Worm (Caenorhabditis elegans): ENCODE measurements around the gene T28F3.5.

Gene T28F3.5

ce11 chrIV:17341033-17341432, 46.4 kb downstream of the T28F3.5 start:
- no peak for TF ChIP-seq skn-1 (tag; optimal IDR thresholded peaks at IDR 0.05)
- TF ChIP-seq nhr-237 (tag; optimal IDR thresholded peaks at IDR 0.05): no peak
- no peak for TF ChIP-seq fkh-2 (tag; optimal IDR thresholded peaks at IDR 0.05)
- no peak for TF ChIP-seq hmg-11 (tag; optimal IDR thresholded peaks at IDR 0.05)
- TF ChIP-seq nhr-23 (tag; optimal IDR thresholded peaks at IDR 0.05): no peak
- TF ChIP-seq jun-1 (tag; optimal IDR thresholded peaks at IDR 0.05): no peak
- TF ChIP-seq daf-12 (tag; optimal IDR thresholded peaks at IDR 0.05): no peak
- no peak for TF ChIP-seq fkh-10 (GFP tag; optimal IDR thresholded peaks at IDR 0.05)
- TF ChIP-seq elt-2 (tag; optimal IDR thresholded peaks at IDR 0.05): no peak
- TF ChIP-seq ama-1 (optimal IDR thresholded peaks at IDR 0.05): no peak
- TF ChIP-seq lin-39 (tag; optimal IDR thresholded peaks at IDR 0.05): no peak
- TF ChIP-seq ceh-82 (tag; optimal IDR thresholded peaks at IDR 0.05): no peak
- TF ChIP-seq nhr-67 (tag; optimal IDR thresholded peaks at IDR 0.05): no peak
- TF ChIP-seq unc-39 (tag; optimal IDR thresholded peaks at IDR 0.05): no peak
- no peak for TF ChIP-seq ztf-11 (tag; optimal IDR thresholded peaks at IDR 0.05)
- no peak for TF ChIP-seq ceh-16 (tag; optimal IDR thresholded peaks at IDR 0.05)
- no peak for TF ChIP-seq mdl-1 (tag; optimal IDR thresholded peaks at IDR 0.05)
- TF ChIP-seq eor-1 (tag; optimal IDR thresholded peaks at IDR 0.05): no peak
- no peak for TF ChIP-seq nfya-1 (tag; optimal IDR thresholded peaks at IDR 0.05; ENCODE audit: insufficient read depth)
- no peak for TF ChIP-seq R02D3.7 (tag; optimal IDR thresholded peaks at IDR 0.05)

ce11 chrIV:17342179-17342578, 47.6 kb downstream of the T28F3.5 start, which contains the start of gene C49C3.9:
Gene C49C3.9, minus strand, starts transcription at chrIV:17342314.
- TF ChIP-seq fkh-2 (tag; optimal IDR thresholded peaks at IDR 0.05) (no peak), elt-3 (tag; optimal IDR thresholded peaks at IDR 0.05) (no peak), nfya-1 (tag; optimal IDR thresholded peaks at IDR 0.05; ENCODE audit: insufficient read depth) (no peak), fkh-10 (GFP tag; optimal IDR thresholded peaks at IDR 0.05) (no peak), ceh-16 (tag; optimal IDR thresholded peaks at IDR 0.05) (no peak), nhr-28 (tag; optimal IDR thresholded peaks at IDR 0.05) (no peak), pqm-1 (tag; optimal IDR thresholded peaks at IDR 0.05) (peak; percentile 85), elt-2 (tag; optimal IDR thresholded peaks at IDR 0.05) (peak; percentile 92), nhr-12 (tag; optimal IDR thresholded peaks at IDR 0.05) (no peak), ceh-9 (tag; optimal IDR thresholded peaks at IDR 0.05) (no peak), elt-1 (tag; optimal IDR thresholded peaks at IDR 0.05) (no peak), mml-1 (tag; optimal IDR thresholded peaks at IDR 0.05) (no peak)

ce11 chrIV:17342667-17343066, 48.1 kb downstream of the T28F3.5 start, which contains the start of gene C49C3.21:
Gene C49C3.21, plus strand, starts transcription at chrIV:17342967.
- no peak for TF ChIP-seq nhr-67 (tag; optimal IDR thresholded peaks at IDR 0.05)
- TF ChIP-seq elt-1 (tag; optimal IDR thresholded peaks at IDR 0.05): no peak
- no peak for TF ChIP-seq nfya-1 (tag; optimal IDR thresholded peaks at IDR 0.05; ENCODE audit: insufficient read depth)
- TF ChIP-seq nhr-28 (tag; optimal IDR thresholded peaks at IDR 0.05): no peak
- TF ChIP-seq sea-2 (GFP tag; optimal IDR thresholded peaks at IDR 0.05): no peak
- TF ChIP-seq skn-1 (tag; optimal IDR thresholded peaks at IDR 0.05): no peak
- TF ChIP-seq ZK546.5 (tag; optimal IDR thresholded peaks at IDR 0.05): no peak
- TF ChIP-seq nhr-76 (tag; optimal IDR thresholded peaks at IDR 0.05): no peak
- TF ChIP-seq nhr-43 (tag; optimal IDR thresholded peaks at IDR 0.05; ENCODE audit: poor library complexity, severe bottlenecking): no peak
- no peak for TF ChIP-seq ceh-16 (tag; optimal IDR thresholded peaks at IDR 0.05)
- no peak for TF ChIP-seq pha-4 (tag; optimal IDR thresholded peaks at IDR 0.05)

ce11 chrIV:17343482-17343881, 48.9 kb downstream of the T28F3.5 start, which contains the start of gene C49C3.11:
Gene C49C3.11, plus strand, starts transcription at chrIV:17343782.
- no peak for TF ChIP-seq jun-1 (tag; optimal IDR thresholded peaks at IDR 0.05)
- no peak for TF ChIP-seq pqm-1 (tag; optimal IDR thresholded peaks at IDR 0.05)
- no peak for TF ChIP-seq egl-27 (tag; optimal IDR thresholded peaks at IDR 0.05)
- no peak for TF ChIP-seq ztf-11 (tag; optimal IDR thresholded peaks at IDR 0.05)
- TF ChIP-seq sea-2 (GFP tag; optimal IDR thresholded peaks at IDR 0.05): no peak
- no peak for TF ChIP-seq lin-15B (tag; optimal IDR thresholded peaks at IDR 0.05)
- no peak for TF ChIP-seq nhr-28 (tag; optimal IDR thresholded peaks at IDR 0.05)
- no peak for TF ChIP-seq fos-1 (tag; optimal IDR thresholded peaks at IDR 0.05)
- TF ChIP-seq ceh-82 (tag; optimal IDR thresholded peaks at IDR 0.05): no peak
